Worm (Caenorhabditis elegans): Measurements from ENCODE around the gene R07E4.5.

The R07E4.5 gene

ce11 chrX:6001432-6001831 lies 48.5 kb upstream of the R07E4.5 start, which contains the start of gene F22F4.4:
F22F4.4 (minus strand) TSS chrX:6001532.
- TF ChIP-seq ekl-4 (GFP tag; IDR thresholded peaks at IDR 0.05) = no peak
- no peak for TF ChIP-seq F22D6.2 (tag; optimal IDR thresholded peaks at IDR 0.05)
- TF ChIP-seq ceh-79 (tag; optimal IDR thresholded peaks at IDR 0.05) = no peak

- TF ChIP-seq attf-6 (GFP tag; IDR thresholded peaks at IDR 0.05) (no peak), ceh-91 (GFP tag; IDR thresholded peaks at IDR 0.05) (no peak), lsl-1 (GFP tag; optimal IDR thresholded peaks at IDR 0.05) (no peak), ceh-79 (tag; optimal IDR thresholded peaks at IDR 0.05) (no peak), snpc-4 (GFP tag; optimal IDR thresholded peaks at IDR 0.05) (no peak), snpc-4 (tag; optimal IDR thresholded peaks at IDR 0.05) (no peak), B0336.3 (GFP tag; IDR thresholded peaks at IDR 0.05) (no peak), Y56A3A.18 (GFP tag; IDR thresholded peaks at IDR 0.05) (no peak), ccch-3 (GFP tag; optimal IDR thresholded peaks at IDR 0.05) (no peak), unc-130 (GFP tag; optimal IDR thresholded peaks at IDR 0.05) (no peak)
These were observed 46.2 kb upstream of the R07E4.5 start, which contains the start of gene F22F4.9 for ce11 chrX:5999103-5999554. F22F4.9 (minus strand) TSS chrX:5999504.

- no peak for TF ChIP-seq C06A6.2 (GFP tag; conservative IDR thresholded peaks at IDR 0.05)
- no peak for TF ChIP-seq lin-26 (GFP tag; IDR thresholded peaks at IDR 0.05)
- no peak for TF ChIP-seq pha-4 (tag; optimal IDR thresholded peaks at IDR 0.05)
- TF ChIP-seq bed-2 (GFP tag; IDR thresholded peaks at IDR 0.05) = 0 out of 2 replicates have a peak, but pooled peaks have one; percentile 19
- no peak for TF ChIP-seq athp-1 (tag; optimal IDR thresholded peaks at IDR 0.05)
- TF ChIP-seq gei-17 (GFP tag; optimal IDR thresholded peaks at IDR 0.05) = no peak
- TF ChIP-seq snpc-1.1 (tag; optimal IDR thresholded peaks at IDR 0.05; ENCODE audit: insufficient read depth) = no peak
- no peak for TF ChIP-seq ceh-40 (GFP tag; IDR thresholded peaks at IDR 0.05)
- TF ChIP-seq Y53F4B.3 (GFP tag; IDR thresholded peaks at IDR 0.05) = no peak
- no peak for TF ChIP-seq ztf-28 (GFP tag; IDR thresholded peaks at IDR 0.05)
- TF ChIP-seq hmg-1.2 (GFP tag; IDR thresholded peaks at IDR 0.05) = peak; percentile 33; the same call in 1 of the 2 replicates
- peak; percentile 48 for TF ChIP-seq aptf-2 (GFP tag; conservative IDR thresholded peaks at IDR 0.05)
- TF ChIP-seq ekl-4 (GFP tag; IDR thresholded peaks at IDR 0.05) = no peak
- TF ChIP-seq nfyb-1 (GFP tag; IDR thresholded peaks at IDR 0.05) = no peak
- no peak for TF ChIP-seq attf-6 (GFP tag; IDR thresholded peaks at IDR 0.05)
- no peak for TF ChIP-seq nhr-27 (tag; optimal IDR thresholded peaks at IDR 0.05)
- no peak for TF ChIP-seq snpc-3.4 (tag; optimal IDR thresholded peaks at IDR 0.05)
- no peak for TF ChIP-seq F39B2.1 (GFP tag; IDR thresholded peaks at IDR 0.05)
- no peak for TF ChIP-seq nfya-1 (tag; optimal IDR thresholded peaks at IDR 0.05; ENCODE audit: borderline replicate concordance, insufficient read depth)
- TF ChIP-seq K11D2.4 (GFP tag; IDR thresholded peaks at IDR 0.05) = no peak
- no peak for TF ChIP-seq tbx-9 (tag; optimal IDR thresholded peaks at IDR 0.05; ENCODE audit: borderline replicate concordance)
- TF ChIP-seq mcd-1 (GFP tag; IDR thresholded peaks at IDR 0.05) = no peak
- no peak for TF ChIP-seq F49E8.2 (tag; optimal IDR thresholded peaks at IDR 0.05; ENCODE audit: insufficient read depth)
- no peak for TF ChIP-seq atf-7 (tag; optimal IDR thresholded peaks at IDR 0.05)
- TF ChIP-seq ccch-3 (GFP tag; optimal IDR thresholded peaks at IDR 0.05) = no peak
- TF ChIP-seq zfh-2 (GFP tag; conservative IDR thresholded peaks at IDR 0.05) = peak; percentile 88
- no peak for TF ChIP-seq ceh-79 (tag; optimal IDR thresholded peaks at IDR 0.05)
- TF ChIP-seq F37B4.10 (GFP tag; IDR thresholded peaks at IDR 0.05) = no peak
- TF ChIP-seq efl-1 (GFP tag; optimal IDR thresholded peaks at IDR 0.05) = no peak
- no peak for TF ChIP-seq lsl-1 (GFP tag; optimal IDR thresholded peaks at IDR 0.05)
- no peak for TF ChIP-seq nhr-179 (tag; optimal IDR thresholded peaks at IDR 0.05)
- no peak for TF ChIP-seq let-526 (GFP tag; IDR thresholded peaks at IDR 0.05)
- no peak for TF ChIP-seq cebp-1 (GFP tag; IDR thresholded peaks at IDR 0.05)
- TF ChIP-seq cebp-1 (tag; optimal IDR thresholded peaks at IDR 0.05) = no peak
- TF ChIP-seq Y95B8A.8 (GFP tag; IDR thresholded peaks at IDR 0.05) = no peak
- TF ChIP-seq madf-6 (GFP tag; IDR thresholded peaks at IDR 0.05) = peak; percentile 32; the same call in 1 of the 2 replicates
- no peak for TF ChIP-seq hlh-26 (GFP tag; conservative IDR thresholded peaks at IDR 0.05)
These were observed 42.7 kb upstream of the R07E4.5 start, which contains the start of gene inx-3 for ce11 chrX:5995613-5996206. inx-3 (plus strand) TSS chrX:5996156.
